Fruit fly (Drosophila melanogaster) whole organism, embryonic: Measurements from ENCODE around the gene CG6689.
A peak's percentile ranks its signal among the peaks of the same experiment; 100 is the strongest.

Experiments used
- ATbp ChIP-seq: fragments of 200-800 bp; sonication (Bioruptor generic); optimal IDR thresholded peaks from 2 replicates; lab custom pipeline; 2017; ENCODE audit warnings: missing biosample characterization, mild to moderate bottlenecking, missing genetic modification characterization, missing genetic modification reagents
- Aef1 ChIP-seq: fragments of 200-800 bp; sonication (Bioruptor generic); IDR thresholded peaks from 3 replicates; pipeline ENCODE4 v1.3.6; 2022; ENCODE audit warnings: missing biosample characterization, missing genetic modification characterization
- Bgb ChIP-seq: fragments of 200-800 bp; sonication (Bioruptor generic); IDR thresholded peaks from 2 replicates; pipeline ENCODE4 v1.3.6; 2022; ENCODE audit warnings: missing biosample characterization, missing genetic modification characterization; ENCODE audit not compliant: partially characterized antibody
- C15 ChIP-seq: fragments of 200-800 bp; sonication (Bioruptor generic); IDR thresholded peaks from 3 replicates; pipeline ENCODE4 v1.3.6; 2022; ENCODE audit warnings: missing biosample characterization, missing genetic modification characterization
- CG11247 ChIP-seq: fragments of 200-800 bp; sonication (Bioruptor generic); IDR thresholded peaks from 2 replicates; pipeline ENCODE4 v1.3.6; 2022; ENCODE audit warnings: missing biosample characterization, missing genetic modification characterization
- CG12769 ChIP-seq: fragments of 200-800 bp; sonication (Bioruptor generic); optimal IDR thresholded peaks from 2 replicates; lab custom pipeline; 2019; ENCODE audit warnings: missing biosample characterization, mild to moderate bottlenecking, missing genetic modification characterization, moderate library complexity
- CG12942 ChIP-seq: fragments of 200-800 bp; sonication (Bioruptor generic); optimal IDR thresholded peaks from 3 replicates; lab custom pipeline; 2016; ENCODE audit warnings: missing biosample characterization, missing genetic modification characterization
- CG14860 ChIP-seq: fragments of 200-800 bp; sonication (Bioruptor generic); IDR thresholded peaks from 3 replicates; pipeline ENCODE4 v1.3.6; 2022; ENCODE audit warnings: missing biosample characterization, missing genetic modification characterization; ENCODE audit not compliant: partially characterized antibody
- CG14965 ChIP-seq: fragments of 200-800 bp; sonication (Bioruptor generic); optimal IDR thresholded peaks from 2 replicates; lab custom pipeline; 2016; ENCODE audit warnings: missing biosample characterization, missing genetic modification characterization, borderline replicate concordance
- CG15011 ChIP-seq: fragments of 200-800 bp; sonication (Bioruptor generic); optimal IDR thresholded peaks from 3 replicates; lab custom pipeline; 2018; ENCODE audit warnings: missing biosample characterization, mild to moderate bottlenecking, missing genetic modification characterization
- CG17802 ChIP-seq: fragments of 200-800 bp; sonication (Bioruptor generic); optimal IDR thresholded peaks from 2 replicates; lab custom pipeline; 2018; ENCODE audit warnings: missing biosample characterization, mild to moderate bottlenecking, missing genetic modification characterization, moderate library complexity
- CG1792 ChIP-seq: fragments of 200-800 bp; sonication (Bioruptor generic); optimal IDR thresholded peaks from 2 replicates; lab custom pipeline; 2016; ENCODE audit warnings: missing biosample characterization, missing genetic modification characterization
- CG30020 ChIP-seq: fragments of 200-800 bp; optimal IDR thresholded peaks from 2 replicates; lab custom pipeline; 2019; ENCODE audit warnings: missing biosample characterization, mild to moderate bottlenecking, missing genetic modification characterization, moderate library complexity
- CG31224 ChIP-seq: fragments of 200-800 bp; sonication (Bioruptor generic); IDR thresholded peaks from 2 replicates; pipeline ENCODE4 v1.3.6; 2022; ENCODE audit warnings: missing biosample characterization, missing genetic modification characterization
- CG3407 ChIP-seq: fragments of 200-800 bp; sonication (Bioruptor generic); optimal IDR thresholded peaks from 2 replicates; lab custom pipeline; 2018; ENCODE audit warnings: missing biosample characterization, mild to moderate bottlenecking, missing genetic modification characterization
- CG8281 ChIP-seq: fragments of 200-800 bp; sonication (Bioruptor generic); optimal IDR thresholded peaks from 2 replicates; lab custom pipeline; 2018; ENCODE audit warnings: missing biosample characterization, mild to moderate bottlenecking, missing genetic modification characterization, moderate library complexity
- CG8359 ChIP-seq: fragments of 200-800 bp; sonication (Bioruptor generic); optimal IDR thresholded peaks from 2 replicates; lab custom pipeline; 2017; ENCODE audit warnings: missing biosample characterization, mild to moderate bottlenecking, missing genetic modification characterization, borderline replicate concordance
- D19A ChIP-seq: fragments of 200-800 bp; optimal IDR thresholded peaks from 3 replicates; lab custom pipeline; 2019; ENCODE audit warnings: missing biosample characterization, mild to moderate bottlenecking, missing genetic modification characterization, moderate library complexity
- Doc2 ChIP-seq: fragments of 200-800 bp; sonication (Bioruptor generic); IDR thresholded peaks from 2 replicates; pipeline ENCODE4 v1.3.6; 2022; ENCODE audit warnings: missing biosample characterization, missing genetic modification characterization
- Dp ChIP-seq: fragments of 200-800 bp; sonication (Bioruptor generic); optimal IDR thresholded peaks from 2 replicates; lab custom pipeline; 2018; ENCODE audit warnings: missing biosample characterization, mild to moderate bottlenecking, missing genetic modification characterization, moderate library complexity
- Drgx ChIP-seq: fragments of 200-800 bp; sonication (Bioruptor generic); IDR thresholded peaks from 2 replicates; pipeline ENCODE4 v1.3.6; 2022; ENCODE audit warnings: missing biosample characterization, missing genetic modification characterization
- Eip74EF ChIP-seq, 2 experiments: fragments of 200-800 bp in 1 of 2; fragments of >200 bp in 1 of 2; sonication (Bioruptor generic) in 1 of 2; optimal IDR thresholded peaks; 2 replicates each; lab custom pipeline; 2017 to 2019; ENCODE audit warnings: missing biosample characterization in 2 of 2, missing genetic modification characterization in 2 of 2, mild to moderate bottlenecking in 1 of 2, moderate library complexity in 1 of 2
- Gug ChIP-seq: fragments of 200-800 bp; sonication (Bioruptor generic); IDR thresholded peaks from 4 replicates; pipeline ENCODE4 v1.3.6; 2022; ENCODE audit warnings: missing biosample characterization, missing genetic modification characterization
- HLHmδ ChIP-seq: fragments of 200-800 bp; sonication (Bioruptor generic); optimal IDR thresholded peaks from 2 replicates; lab custom pipeline; 2018; ENCODE audit warnings: missing biosample characterization, mild to moderate bottlenecking, missing genetic modification characterization, moderate library complexity
- Hr78 ChIP-seq, 2 experiments: fragments of 200-800 bp in 1 of 2; fragments of >200 bp in 1 of 2; sonication (Bioruptor generic) in 1 of 2; optimal IDR thresholded peaks; 2 replicates each; lab custom pipeline; 2017 to 2019; ENCODE audit warnings: missing biosample characterization in 2 of 2, missing genetic modification characterization in 2 of 2, mild to moderate bottlenecking in 1 of 2, moderate library complexity in 1 of 2
- Lim3 ChIP-seq: fragments of 200-800 bp; sonication (Bioruptor generic); IDR thresholded peaks from 2 replicates; pipeline ENCODE4 v1.3.6; 2022; ENCODE audit warnings: missing biosample characterization, missing genetic modification characterization
- Myb ChIP-seq: fragments of 200-800 bp; sonication (Bioruptor generic); optimal IDR thresholded peaks from 2 replicates; lab custom pipeline; 2016; ENCODE audit warnings: missing biosample characterization, missing genetic modification characterization
- NC2α ChIP-seq: fragments of 200-800 bp; sonication (Bioruptor generic); optimal IDR thresholded peaks from 2 replicates; lab custom pipeline; 2016; ENCODE audit warnings: missing biosample characterization, missing genetic modification characterization
- NK7.1 ChIP-seq: fragments of 200-800 bp; sonication (Bioruptor generic); optimal IDR thresholded peaks from 3 replicates; lab custom pipeline; 2016; ENCODE audit warnings: missing biosample characterization, missing genetic modification characterization
- Rx ChIP-seq: fragments of 200-800 bp; sonication (Bioruptor generic); IDR thresholded peaks from 2 replicates; pipeline ENCODE4 v1.3.6; 2022; ENCODE audit warnings: missing biosample characterization, missing genetic modification characterization
- Six4 ChIP-seq: fragments of 200-800 bp; sonication (Bioruptor generic); optimal IDR thresholded peaks from 2 replicates; lab custom pipeline; 2016; ENCODE audit warnings: missing biosample characterization, missing genetic modification characterization
- Sry-δ ChIP-seq: fragments of 200-800 bp; sonication (Bioruptor generic); optimal IDR thresholded peaks from 2 replicates; lab custom pipeline; 2016; ENCODE audit warnings: missing biosample characterization, missing genetic modification characterization
- ara ChIP-seq: fragments of 200-800 bp; sonication (Bioruptor generic); IDR thresholded peaks from 2 replicates; pipeline ENCODE4 v1.3.6; 2022; ENCODE audit warnings: missing biosample characterization, missing genetic modification characterization
- az2 ChIP-seq: fragments of 200-800 bp; sonication (Bioruptor generic); optimal IDR thresholded peaks from 3 replicates; lab custom pipeline; 2016; ENCODE audit warnings: missing biosample characterization, missing genetic modification characterization
- br ChIP-seq: fragments of >200 bp; optimal IDR thresholded peaks from 2 replicates; lab custom pipeline; 2017
- cad ChIP-seq: fragments of >200 bp; optimal IDR thresholded peaks from 2 replicates; lab custom pipeline; 2017; ENCODE audit warnings: missing biosample characterization, missing genetic modification characterization
- cato ChIP-seq: fragments of 200-800 bp; sonication (Bioruptor generic); optimal IDR thresholded peaks from 2 replicates; lab custom pipeline; 2016; ENCODE audit warnings: missing biosample characterization, missing genetic modification characterization, borderline replicate concordance
- caup ChIP-seq: fragments of 200-800 bp; sonication (Bioruptor generic); optimal IDR thresholded peaks from 3 replicates; lab custom pipeline; 2017; ENCODE audit warnings: missing biosample characterization, mild to moderate bottlenecking, missing genetic modification characterization, moderate library complexity; ENCODE audit not compliant: severe bottlenecking
- croc ChIP-seq: fragments of 200-800 bp; sonication (Bioruptor generic); conservative IDR thresholded peaks from 3 replicates; pipeline ENCODE4 v1.3.6; 2022; ENCODE audit warnings: missing biosample characterization, missing genetic modification characterization
- en ChIP-seq: fragments of 200-800 bp; sonication (Bioruptor generic); optimal IDR thresholded peaks from 2 replicates; lab custom pipeline; 2016; ENCODE audit warnings: missing biosample characterization, missing genetic modification characterization
- fd102C ChIP-seq: fragments of 200-800 bp; sonication (Bioruptor generic); optimal IDR thresholded peaks from 2 replicates; lab custom pipeline; 2018; ENCODE audit warnings: missing biosample characterization, mild to moderate bottlenecking, missing genetic modification characterization, moderate library complexity
- grn ChIP-seq: fragments of 200-800 bp; sonication (Bioruptor generic); optimal IDR thresholded peaks from 3 replicates; lab custom pipeline; 2017; ENCODE audit warnings: missing biosample characterization, missing genetic modification characterization
- mld ChIP-seq: fragments of 200-800 bp; sonication (Bioruptor generic); IDR thresholded peaks from 3 replicates; pipeline ENCODE4 v1.3.6; 2022; ENCODE audit warnings: missing biosample characterization, missing genetic modification characterization; ENCODE audit not compliant: partially characterized antibody
- onecut ChIP-seq: fragments of 200-800 bp; sonication (Bioruptor generic); IDR thresholded peaks from 2 replicates; pipeline ENCODE4 v1.3.6; 2022; ENCODE audit warnings: missing biosample characterization, missing genetic modification characterization
- pros ChIP-seq: fragments of 200-800 bp; sonication (Bioruptor generic); optimal IDR thresholded peaks from 3 replicates; lab custom pipeline; 2019; ENCODE audit warnings: missing biosample characterization, mild to moderate bottlenecking, missing genetic modification characterization, moderate library complexity
- shn ChIP-seq: fragments of 200-800 bp; sonication (Bioruptor generic); optimal IDR thresholded peaks from 3 replicates; lab custom pipeline; 2016; ENCODE audit warnings: missing biosample characterization, missing genetic modification characterization
- sim ChIP-seq: fragments of 200-800 bp; sonication (Bioruptor generic); IDR thresholded peaks from 2 replicates; pipeline ENCODE4 v1.3.6; 2022; ENCODE audit warnings: missing biosample characterization, missing genetic modification characterization
- zf30C ChIP-seq: fragments of 200-800 bp; sonication (Bioruptor generic); optimal IDR thresholded peaks from 3 replicates; lab custom pipeline; 2018; ENCODE audit warnings: missing biosample characterization, mild to moderate bottlenecking, missing genetic modification characterization

Gene CG6689

dm6 chr3R:11211291-11212061 is 8.4 kb downstream of the CG6689 start (continued):
- TF ChIP-seq zf30C (GFP tag; lab: Kevin White, UChicago), result no peak
- TF ChIP-seq caup (GFP tag; lab: Kevin White, UChicago), result peak; percentile 56
- peak; percentile 75 for TF ChIP-seq az2
- peak; percentile 60 for TF ChIP-seq CG11247 (GFP tag; lab: Robert Waterston, UW)
- TF ChIP-seq cad (GFP tag; lab: Kevin White, UChicago), result no peak
- no peak for TF ChIP-seq en (GFP tag; lab: Kevin White, UChicago)
- TF ChIP-seq Gug, result peak; percentile 87
- TF ChIP-seq cato, result peak; percentile 6
- TF ChIP-seq HLHmδ, result no peak
- peak; percentile 17; the same call in 1 of the 3 replicates for TF ChIP-seq croc (GFP tag; lab: Robert Waterston, UW)
- peak; percentile 11 for TF ChIP-seq fd102C
- peak; percentile 61 for TF ChIP-seq CG12942 (GFP tag; lab: Kevin White, UChicago)
- TF ChIP-seq CG1792, result peak; percentile 64
- TF ChIP-seq NC2α (GFP tag; lab: Kevin White, UChicago), result peak; percentile 37
- TF ChIP-seq CG17802 (tag; lab: Kevin White, UChicago), result peak; percentile 38
- TF ChIP-seq Drgx, result peak; percentile 70
- peak; percentile 61 for TF ChIP-seq shn (GFP tag; lab: Kevin White, UChicago)
- TF ChIP-seq Sry-δ (GFP tag; lab: Kevin White, UChicago), result peak; percentile 34
- peak in 1 of 2 experiments; percentile 8 for TF ChIP-seq Eip74EF (GFP tag; optimal IDR thresholded peaks at IDR 0.05; lab: Kevin White, UChicago)
- 0 out of 2 replicates have a peak, but pooled peaks have one; percentile 7 for TF ChIP-seq Lim3
- peak; percentile 67 for TF ChIP-seq ara (GFP tag; lab: Robert Waterston, UW)
- peak; percentile 34; the same call in 1 of the 2 replicates for TF ChIP-seq onecut (GFP tag; lab: Robert Waterston, UW)
- TF ChIP-seq Rx (GFP tag; lab: Robert Waterston, UW), result 0 out of 2 replicates have a peak, but pooled peaks have one; percentile 37
- peak; percentile 10 for TF ChIP-seq CG30020
- no peak for TF ChIP-seq CG14860 (GFP tag; lab: Robert Waterston, UW)
- TF ChIP-seq CG8281 (tag; lab: Kevin White, UChicago), result peak; percentile 9
- TF ChIP-seq CG31224 (GFP tag; lab: Robert Waterston, UW), result peak; percentile 67
- TF ChIP-seq sim (GFP tag; lab: Robert Waterston, UW), result no peak
- TF ChIP-seq Bgb (GFP tag; lab: Robert Waterston, UW), result no peak
- peak; percentile 34 for TF ChIP-seq pros
- no peak for TF ChIP-seq Dp (GFP tag; lab: Kevin White, UChicago)
- no peak for TF ChIP-seq mld
- peak; percentile 58 for TF ChIP-seq Myb
- no peak for TF ChIP-seq CG8359
- no peak for TF ChIP-seq CG15011
- no peak for TF ChIP-seq Doc2 (GFP tag; lab: Robert Waterston, UW)
- no peak for TF ChIP-seq grn (GFP tag; lab: Kevin White, UChicago)
- TF ChIP-seq ATbp (GFP tag; lab: Kevin White, UChicago), result peak; percentile 36
- no peak for TF ChIP-seq CG14965 (GFP tag; lab: Kevin White, UChicago)
- peak; percentile 35 for TF ChIP-seq NK7.1 (GFP tag; lab: Kevin White, UChicago)
- TF ChIP-seq CG12769 (tag; lab: Kevin White, UChicago), result peak; percentile 94
- peak in 1 of 2 experiments; percentile 97 for TF ChIP-seq Hr78 (GFP tag; optimal IDR thresholded peaks at IDR 0.05; lab: Kevin White, UChicago)
- peak; percentile 66; the same call in 2 of the 3 replicates for TF ChIP-seq Aef1 (GFP tag; lab: Robert Waterston, UW)
- peak; percentile 60 for TF ChIP-seq Six4 (GFP tag; lab: Kevin White, UChicago)
- peak; percentile 54; the same call in 1 of the 3 replicates for TF ChIP-seq C15 (GFP tag; lab: Robert Waterston, UW)
- peak; percentile 55 for TF ChIP-seq D19A (tag; lab: Kevin White, UChicago)
- TF ChIP-seq CG3407 (GFP tag; lab: Kevin White, UChicago), result peak; percentile 41
- no peak for TF ChIP-seq br (lab: Kevin White, UChicago)
